Worm (Caenorhabditis elegans) whole organism, L2 larva: ENCODE measurements around the gene C05C10.3.
A peak's percentile ranks its signal among the peaks of the same experiment; 100 is the strongest.

ENCODE experiments used
- C34F6.9 ChIP-seq: fragments of 150-350 bp; optimal IDR thresholded peaks from 2 replicates; lab custom pipeline; 2014; ENCODE audit warnings: missing biosample characterization, missing genetic modification characterization
- F13H6.1 ChIP-seq: sonication (generic microtip); optimal IDR thresholded peaks from 2 replicates; lab custom pipeline; 2016; ENCODE audit warnings: missing genetic modification characterization, missing compliant biosample characterization
- R02D3.7 ChIP-seq: fragments of 150-350 bp; optimal IDR thresholded peaks from 2 replicates; lab custom pipeline; 2014; ENCODE audit warnings: missing biosample characterization, missing genetic modification characterization
- Y55F3AM.14 ChIP-seq: fragments of 200-800 bp; sonication (Bioruptor generic); optimal IDR thresholded peaks from 2 replicates; lab custom pipeline; 2018; ENCODE audit warnings: mild to moderate bottlenecking, missing genetic modification characterization, missing compliant biosample characterization
- alr-1 ChIP-seq: fragments of 150-350 bp; optimal IDR thresholded peaks from 2 replicates; lab custom pipeline; 2014; ENCODE audit warnings: missing biosample characterization, missing genetic modification characterization
- aly-2 ChIP-seq: fragments of 150-350 bp; optimal IDR thresholded peaks from 2 replicates; lab custom pipeline; 2014; ENCODE audit warnings: missing biosample characterization, missing genetic modification characterization
- ama-1 ChIP-seq: fragments of 150-350 bp; optimal IDR thresholded peaks from 2 replicates; lab custom pipeline; 2018; ENCODE audit warnings: inconsistent platforms
- blmp-1 ChIP-seq: sonication (generic microtip); optimal IDR thresholded peaks from 2 replicates; lab custom pipeline; 2017; ENCODE audit warnings: missing genetic modification characterization, mild to moderate bottlenecking, missing compliant biosample characterization, antibody characterized with exemption, moderate library complexity; ENCODE audit not compliant: insufficient read depth
- ceh-16 ChIP-seq: fragments of 150-350 bp; optimal IDR thresholded peaks from 2 replicates; lab custom pipeline; 2014; ENCODE audit warnings: missing biosample characterization, missing genetic modification characterization
- crh-2 ChIP-seq: sonication (generic microtip); optimal IDR thresholded peaks from 2 replicates; lab custom pipeline; 2017; ENCODE audit warnings: missing biosample characterization, missing genetic modification characterization
- dmd-4 ChIP-seq: sonication (generic microtip); optimal IDR thresholded peaks from 2 replicates; lab custom pipeline; 2017; ENCODE audit warnings: missing biosample characterization, missing genetic modification characterization
- egl-27 ChIP-seq: sonication (generic microtip); optimal IDR thresholded peaks from 3 replicates; lab custom pipeline; 2017; ENCODE audit warnings: missing biosample characterization, missing genetic modification reagents, missing genetic modification characterization
- fos-1 ChIP-seq: fragments of 150-350 bp; optimal IDR thresholded peaks from 2 replicates; lab custom pipeline; 2014; ENCODE audit warnings: missing biosample characterization, missing genetic modification characterization
- gmeb-1 ChIP-seq: fragments of 150-350 bp; optimal IDR thresholded peaks from 2 replicates; lab custom pipeline; 2014; ENCODE audit warnings: missing biosample characterization, missing genetic modification characterization
- lin-13 ChIP-seq: fragments of 150-350 bp; optimal IDR thresholded peaks from 2 replicates; lab custom pipeline; 2014; ENCODE audit warnings: missing biosample characterization, missing genetic modification reagents, missing genetic modification characterization
- lin-39 ChIP-seq: fragments of 150-350 bp; optimal IDR thresholded peaks from 2 replicates; lab custom pipeline; 2014; ENCODE audit warnings: missing biosample characterization, missing genetic modification reagents, missing genetic modification characterization
- lsy-2 ChIP-seq, 2 experiments: fragments of 150-350 bp in 1 of 2; sonication (generic microtip) in 1 of 2; optimal IDR thresholded peaks; 2 replicates each; lab custom pipeline; 2014 to 2017; ENCODE audit warnings: missing biosample characterization in 2 of 2, missing genetic modification characterization in 2 of 2
- mab-5 ChIP-seq: fragments of 150-350 bp; optimal IDR thresholded peaks from 2 replicates; lab custom pipeline; 2014; ENCODE audit warnings: missing biosample characterization, missing genetic modification characterization
- mbf-1 ChIP-seq: sonication (generic microtip); optimal IDR thresholded peaks from 2 replicates; lab custom pipeline; 2017; ENCODE audit warnings: missing biosample characterization, missing genetic modification characterization
- mdl-1 ChIP-seq, 2 experiments: fragments of 150-350 bp in 1 of 2; sonication (generic microtip) in 1 of 2; optimal IDR thresholded peaks; 2 replicates each; lab custom pipeline; 2017; ENCODE audit warnings: missing biosample characterization in 2 of 2, missing genetic modification characterization in 2 of 2
- nhr-10 ChIP-seq: sonication (generic microtip); optimal IDR thresholded peaks from 2 replicates; lab custom pipeline; 2017; ENCODE audit warnings: missing biosample characterization, missing genetic modification characterization
- nhr-12 ChIP-seq: fragments of 150-350 bp; optimal IDR thresholded peaks from 2 replicates; lab custom pipeline; 2014; ENCODE audit warnings: missing biosample characterization, missing genetic modification characterization
- nhr-129 ChIP-seq: fragments of 150-350 bp; optimal IDR thresholded peaks from 2 replicates; lab custom pipeline; 2014; ENCODE audit warnings: missing biosample characterization, missing genetic modification characterization
- nhr-21 ChIP-seq: fragments of 150-350 bp; optimal IDR thresholded peaks from 2 replicates; lab custom pipeline; 2014; ENCODE audit warnings: missing biosample characterization, missing genetic modification characterization
- nhr-237 ChIP-seq: fragments of 150-350 bp; optimal IDR thresholded peaks from 2 replicates; lab custom pipeline; 2014; ENCODE audit warnings: missing biosample characterization, missing genetic modification characterization
- nhr-25 ChIP-seq: fragments of 150-350 bp; sonication (generic microtip); optimal IDR thresholded peaks from 3 replicates; lab custom pipeline; 2014; ENCODE audit warnings: missing biosample characterization, missing genetic modification characterization
- nhr-6 ChIP-seq: fragments of 150-350 bp; optimal IDR thresholded peaks from 2 replicates; lab custom pipeline; 2014; ENCODE audit warnings: missing biosample characterization, missing genetic modification characterization
- nhr-77 ChIP-seq: fragments of 150-350 bp; optimal IDR thresholded peaks from 2 replicates; lab custom pipeline; 2014; ENCODE audit warnings: missing biosample characterization, missing genetic modification characterization
- peb-1 ChIP-seq: fragments of 150-350 bp; optimal IDR thresholded peaks from 2 replicates; lab custom pipeline; 2014; ENCODE audit warnings: missing biosample characterization, missing genetic modification characterization
- sem-4 ChIP-seq: fragments of 150-350 bp; optimal IDR thresholded peaks from 2 replicates; lab custom pipeline; 2014; ENCODE audit warnings: missing biosample characterization, missing genetic modification reagents, missing genetic modification characterization
- skn-1 ChIP-seq: sonication (generic microtip); optimal IDR thresholded peaks from 2 replicates; lab custom pipeline; 2017; ENCODE audit warnings: missing biosample characterization, missing genetic modification characterization
- sma-3 ChIP-seq: sonication (generic microtip); optimal IDR thresholded peaks from 2 replicates; lab custom pipeline; 2016; ENCODE audit warnings: missing genetic modification reagents, missing genetic modification characterization, missing compliant biosample characterization
- sma-9 ChIP-seq, 2 experiments: fragments of 150-350 bp in 1 of 2; sonication (generic microtip) in 1 of 2; optimal IDR thresholded peaks; 2 replicates each; lab custom pipeline; 2014 to 2016; ENCODE audit warnings: missing genetic modification characterization in 2 of 2, mild to moderate bottlenecking in 1 of 2, missing biosample characterization in 1 of 2, missing compliant biosample characterization in 1 of 2, missing genetic modification reagents in 1 of 2, moderate library complexity in 1 of 2
- snpc-4 ChIP-seq: fragments of 150-350 bp; optimal IDR thresholded peaks from 2 replicates; lab custom pipeline; 2014; ENCODE audit warnings: missing biosample characterization, missing genetic modification characterization
- unc-55 ChIP-seq: fragments of 150-350 bp; sonication (generic microtip); optimal IDR thresholded peaks from 3 replicates; lab custom pipeline; 2014; ENCODE audit warnings: missing biosample characterization, missing genetic modification reagents, missing genetic modification characterization
- ztf-1 ChIP-seq: fragments of 200-800 bp; sonication (Bioruptor generic); conservative IDR thresholded peaks from 2 replicates; pipeline ENCODE4 v1.3.6; 2022; ENCODE audit warnings: missing genetic modification characterization, missing compliant biosample characterization
- ztf-11 ChIP-seq: sonication (generic microtip); optimal IDR thresholded peaks from 2 replicates; lab custom pipeline; 2017; ENCODE audit warnings: missing biosample characterization, missing genetic modification characterization
- ztf-4 ChIP-seq: fragments of 150-350 bp; optimal IDR thresholded peaks from 2 replicates; lab custom pipeline; 2014; ENCODE audit warnings: missing biosample characterization, missing genetic modification characterization

Gene C05C10.3

ce11 chrII:9940430-9940829, 3.7 kb upstream of the C05C10.3 start, which contains the start of gene ufd-3 (continued):
- TF ChIP-seq snpc-4 (tag; lab: Kevin White, UChicago) = peak; percentile 66
- TF ChIP-seq nhr-129 (tag; lab: Kevin White, UChicago) = peak; percentile 77
- peak; percentile 47 for TF ChIP-seq R02D3.7 (tag; lab: Kevin White, UChicago)
- no peak for TF ChIP-seq ceh-16 (tag; lab: Kevin White, UChicago)
- no peak for TF ChIP-seq ztf-11 (tag; lab: Kevin White, UChicago)
- no peak for TF ChIP-seq dmd-4 (tag; lab: Kevin White, UChicago)
- TF ChIP-seq Y55F3AM.14 (GFP tag; lab: Kevin White, UChicago) = no peak
- peak; percentile 88 for TF ChIP-seq sma-3
- peak; percentile 18 for TF ChIP-seq blmp-1 (tag; lab: Kevin White, UChicago)
- peak; percentile 63 for TF ChIP-seq mab-5 (tag; lab: Kevin White, UChicago)
- TF ChIP-seq lin-39 (tag; lab: Kevin White, UChicago) = no peak
- peak; percentile 90 for TF ChIP-seq crh-2
- TF ChIP-seq nhr-77 = no peak

ce11 chrII:9938877-9939276, 2.2 kb upstream of the C05C10.3 start, which contains the start of the genes C05C10.7 and C05C10.5:
TSS of gene C05C10.7 (minus strand) at chrII:9938971.
TSS of gene C05C10.5 (plus strand) at chrII:9939040.
- TF ChIP-seq lin-39 (tag; lab: Kevin White, UChicago) (no peak), snpc-4 (tag; lab: Kevin White, UChicago) (no peak)

ce11 chrII:9937611-9938010, 918 bp upstream of the C05C10.3 start:
- peak; percentile 34 for TF ChIP-seq egl-27 (tag; lab: Kevin White, UChicago)
- peak; percentile 83 for TF ChIP-seq F13H6.1 (tag; lab: Kevin White, UChicago)
- peak; percentile 82 for TF ChIP-seq sma-3
- no peak for TF ChIP-seq dmd-4 (tag; lab: Kevin White, UChicago)
- no peak for TF ChIP-seq ztf-1
- no peak for TF ChIP-seq mbf-1 (tag; lab: Kevin White, UChicago)
- peak; percentile 67 for TF ChIP-seq lin-13
- TF ChIP-seq peb-1 (tag; lab: Kevin White, UChicago) = no peak
- peak; percentile 46 for TF ChIP-seq unc-55 (GFP tag; lab: Kevin White, UChicago)
- TF ChIP-seq nhr-129 (tag; lab: Kevin White, UChicago) = peak; percentile 94
- no peak for TF ChIP-seq aly-2 (tag; lab: Kevin White, UChicago)
- TF ChIP-seq ztf-4 (tag; lab: Kevin White, UChicago) = peak; percentile 82
- TF ChIP-seq alr-1 = no peak
- peak in 1 of 2 experiments; percentile 80 for TF ChIP-seq lsy-2 (tag; optimal IDR thresholded peaks at IDR 0.05; lab: Kevin White, UChicago)
- no peak for TF ChIP-seq nhr-12 (tag; lab: Kevin White, UChicago)
- TF ChIP-seq nhr-10 (tag; lab: Kevin White, UChicago) = peak; percentile 93
- peak; percentile 32 for TF ChIP-seq sem-4 (tag; lab: Kevin White, UChicago)
- TF ChIP-seq nhr-6 (tag; lab: Kevin White, UChicago) = peak; percentile 44
- no peak for TF ChIP-seq ceh-16 (tag; lab: Kevin White, UChicago)
- TF ChIP-seq fos-1 = peak; percentile 88
- peak; percentile 89 for TF ChIP-seq nhr-25
- peak; percentile 91 for TF ChIP-seq crh-2
- TF ChIP-seq blmp-1 (tag; lab: Kevin White, UChicago) = peak; percentile 86
- TF ChIP-seq gmeb-1 (tag; lab: Kevin White, UChicago) = peak; percentile 67
- TF ChIP-seq snpc-4 (tag; lab: Kevin White, UChicago) = peak; percentile 28
- peak; percentile 62 for TF ChIP-seq ama-1 (lab: Kevin White, UChicago)
- TF ChIP-seq nhr-237 = no peak
- TF ChIP-seq mdl-1 (tag; optimal IDR thresholded peaks at IDR 0.05; lab: Kevin White, UChicago) = peak in 1 of 2 experiments; percentile 90
- TF ChIP-seq skn-1 (tag; lab: Kevin White, UChicago) = no peak
- peak; percentile 90 for TF ChIP-seq nhr-21 (tag; lab: Kevin White, UChicago)
- peak; percentile 91 for TF ChIP-seq sma-9 (GFP tag; optimal IDR thresholded peaks at IDR 0.05; lab: Kevin White, UChicago)
- no peak for TF ChIP-seq sma-9 (tag; optimal IDR thresholded peaks at IDR 0.05; lab: Kevin White, UChicago)
- peak; percentile 92 for TF ChIP-seq C34F6.9 (tag; lab: Kevin White, UChicago)
